Fruit fly (Drosophila melanogaster) whole organism, wandering third instar larva: Measurements from ENCODE around the gene CG10874.

Source experiments
- Abd-B ChIP-seq: fragments of >200 bp; optimal IDR thresholded peaks from 2 replicates; lab custom pipeline; 2017; ENCODE audit warnings: missing biosample characterization, missing genetic modification characterization
- CG32264 ChIP-seq: fragments of 200-800 bp; sonication (Bioruptor generic); optimal IDR thresholded peaks from 2 replicates; lab custom pipeline; 2016; ENCODE audit warnings: missing biosample characterization, missing genetic modification characterization
- CrebA ChIP-seq: fragments of 200-800 bp; sonication (Bioruptor generic); optimal IDR thresholded peaks from 2 replicates; lab custom pipeline; 2016; ENCODE audit warnings: missing biosample characterization, mild to moderate bottlenecking, missing genetic modification characterization, borderline replicate concordance
- Dfd ChIP-seq: fragments of >200 bp; optimal IDR thresholded peaks from 2 replicates; lab custom pipeline; 2017; ENCODE audit warnings: missing biosample characterization, missing genetic modification characterization
- Dif ChIP-seq: fragments of 200-275, 200-300 bp; sonication (Bioruptor generic); optimal IDR thresholded peaks from 2 replicates; lab custom pipeline; 2018; ENCODE audit warnings: missing biosample characterization, missing genetic modification characterization; ENCODE audit not compliant: partially characterized antibody
- GATAd ChIP-seq: sonication (Bioruptor generic); optimal IDR thresholded peaks from 2 replicates; lab custom pipeline; 2016; ENCODE audit warnings: missing biosample characterization, missing genetic modification characterization
- HLH106 ChIP-seq: fragments of 200-800 bp; optimal IDR thresholded peaks from 3 replicates; lab custom pipeline; 2019; ENCODE audit warnings: missing biosample characterization, mild to moderate bottlenecking, missing genetic modification characterization, moderate library complexity
- Hnf4 ChIP-seq: fragments of 200-800 bp; sonication (Bioruptor generic); optimal IDR thresholded peaks from 2 replicates; lab custom pipeline; 2016; ENCODE audit warnings: missing biosample characterization, mild to moderate bottlenecking, missing genetic modification characterization
- Hr78 ChIP-seq: fragments of >200 bp; optimal IDR thresholded peaks from 2 replicates; lab custom pipeline; 2017; ENCODE audit warnings: missing biosample characterization, missing genetic modification characterization
- Hr83 ChIP-seq: fragments of 200-300 bp; sonication (Bioruptor generic); optimal IDR thresholded peaks from 2 replicates; lab custom pipeline; 2016; ENCODE audit warnings: missing biosample characterization, mild to moderate bottlenecking, missing genetic modification characterization, moderate library complexity; ENCODE audit not compliant: poor library complexity, severe bottlenecking
- Jra ChIP-seq: sonication (Bioruptor generic); optimal IDR thresholded peaks from 2 replicates; lab custom pipeline; 2016; ENCODE audit warnings: missing biosample characterization, missing genetic modification characterization
- Mio ChIP-seq: sonication (Bioruptor generic); optimal IDR thresholded peaks from 2 replicates; lab custom pipeline; 2016; ENCODE audit warnings: missing biosample characterization, missing genetic modification characterization
- Myc ChIP-seq: fragments of >200 bp; optimal IDR thresholded peaks from 2 replicates; lab custom pipeline; 2017
- N ChIP-seq: fragments of >200 bp; optimal IDR thresholded peaks from 2 replicates; lab custom pipeline; 2018; ENCODE audit warnings: missing biosample characterization, missing external identifiers, missing genetic modification characterization
- OdsH ChIP-seq: fragments of 200-800 bp; sonication (Bioruptor generic); optimal IDR thresholded peaks from 2 replicates; lab custom pipeline; 2016; ENCODE audit warnings: missing biosample characterization, mild to moderate bottlenecking, missing genetic modification characterization
- Rel ChIP-seq, 2 experiments: fragments of 200-800 bp; sonication (Bioruptor generic) in 1 of 2; optimal IDR thresholded peaks; 2 replicates in 1 of 2; 3 replicates in 1 of 2; lab custom pipeline; 2016 to 2019; ENCODE audit warnings: mild to moderate bottlenecking in 2 of 2, missing biosample characterization in 2 of 2, missing genetic modification characterization in 2 of 2, moderate library complexity in 1 of 2
- Sp1 ChIP-seq: fragments of 200-800 bp; sonication (Bioruptor generic); optimal IDR thresholded peaks from 3 replicates; lab custom pipeline; 2019; ENCODE audit warnings: missing biosample characterization, mild to moderate bottlenecking, missing genetic modification characterization, moderate library complexity
- Vsx2 ChIP-seq: fragments of 200-300, 225-300 bp; sonication (Bioruptor generic); optimal IDR thresholded peaks from 2 replicates; lab custom pipeline; 2018; ENCODE audit warnings: missing biosample characterization, missing genetic modification characterization; ENCODE audit not compliant: partially characterized antibody
- br ChIP-seq: fragments of 200-800 bp; sonication (Bioruptor generic); optimal IDR thresholded peaks from 2 replicates; lab custom pipeline; 2016; ENCODE audit warnings: missing biosample characterization, missing genetic modification characterization
- brk ChIP-seq: fragments of 200-800 bp; sonication (Bioruptor generic); optimal IDR thresholded peaks from 2 replicates; lab custom pipeline; 2016; ENCODE audit warnings: missing biosample characterization, mild to moderate bottlenecking, missing genetic modification characterization
- dl ChIP-seq, 2 experiments: fragments of 175-275, 200-275 bp in 1 of 2; fragments of 200-275 bp in 1 of 2; sonication (Bioruptor generic); optimal IDR thresholded peaks; lab custom pipeline; 2018; ENCODE audit warnings: mild to moderate bottlenecking in 2 of 2, missing biosample characterization in 2 of 2, missing genetic modification characterization in 2 of 2, moderate library complexity in 2 of 2; ENCODE audit not compliant: partially characterized antibody in 2 of 2, insufficient read depth in 1 of 2
- dsf ChIP-seq: sonication (Bioruptor generic); optimal IDR thresholded peaks from 2 replicates; lab custom pipeline; 2016; ENCODE audit warnings: missing biosample characterization, missing genetic modification characterization, borderline replicate concordance
- ey ChIP-seq: fragments of 200-800 bp; sonication (Bioruptor generic); optimal IDR thresholded peaks from 2 replicates; lab custom pipeline; 2016; ENCODE audit warnings: missing biosample characterization, missing genetic modification characterization
- foxo ChIP-seq, 2 experiments: fragments of 200-800 bp; sonication (Bioruptor generic); optimal IDR thresholded peaks; 2 replicates in 1 of 2; 3 replicates in 1 of 2; lab custom pipeline; 2016 to 2017; ENCODE audit warnings: missing biosample characterization in 2 of 2, missing genetic modification characterization in 2 of 2
- fru ChIP-seq: fragments of 200-800 bp; sonication (Bioruptor generic); optimal IDR thresholded peaks from 3 replicates; lab custom pipeline; 2016; ENCODE audit warnings: missing biosample characterization, mild to moderate bottlenecking, missing genetic modification characterization
- h ChIP-seq: fragments of 200-800 bp; sonication (Bioruptor generic); optimal IDR thresholded peaks from 3 replicates; lab custom pipeline; 2016; ENCODE audit warnings: missing biosample characterization, mild to moderate bottlenecking, missing genetic modification characterization
- jim ChIP-seq: fragments of 175-275, 200-325 bp; sonication (Bioruptor generic); optimal IDR thresholded peaks from 2 replicates; lab custom pipeline; 2016; ENCODE audit warnings: missing biosample characterization, mild to moderate bottlenecking, missing genetic modification characterization
- pan ChIP-seq: fragments of >200 bp; optimal IDR thresholded peaks from 2 replicates; lab custom pipeline; 2017
- psq ChIP-seq: fragments of 200-800 bp; sonication (Bioruptor generic); optimal IDR thresholded peaks from 3 replicates; lab custom pipeline; 2017; ENCODE audit warnings: missing biosample characterization, mild to moderate bottlenecking, missing genetic modification characterization, moderate library complexity
- rgr ChIP-seq: fragments of 200-800 bp; sonication (Bioruptor generic); optimal IDR thresholded peaks from 3 replicates; lab custom pipeline; 2016; ENCODE audit warnings: missing biosample characterization, mild to moderate bottlenecking, missing genetic modification characterization
- sage ChIP-seq: fragments of 200-800 bp; sonication (Bioruptor generic); optimal IDR thresholded peaks from 2 replicates; lab custom pipeline; 2016; ENCODE audit warnings: missing biosample characterization, mild to moderate bottlenecking, missing genetic modification characterization
- sv ChIP-seq: fragments of 200-800 bp; sonication (Bioruptor generic); optimal IDR thresholded peaks from 3 replicates; lab custom pipeline; 2016; ENCODE audit warnings: missing biosample characterization, missing genetic modification characterization
- tai ChIP-seq: sonication (Bioruptor generic); optimal IDR thresholded peaks from 2 replicates; lab custom pipeline; 2016; ENCODE audit warnings: missing biosample characterization, missing genetic modification characterization
- usp ChIP-seq: fragments of >200 bp; optimal IDR thresholded peaks from 2 replicates; lab custom pipeline; 2017; ENCODE audit warnings: missing biosample characterization, missing genetic modification characterization
- woc ChIP-seq: sonication (Bioruptor generic); optimal IDR thresholded peaks from 2 replicates; lab custom pipeline; 2016; ENCODE audit warnings: missing biosample characterization, mild to moderate bottlenecking, missing genetic modification characterization

The CG10874 gene

dm6 chr2L:2209002-2209401, 16.8 kb upstream of the CG10874 start, which contains the start of gene CG33124:
Gene CG33124 (minus strand): TSS chr2L:2209102.
- TF ChIP-seq Dif (GFP tag; lab: Kevin White, UChicago) = no peak
- no peak for TF ChIP-seq N
- no peak for TF ChIP-seq fru (GFP tag; lab: Kevin White, UChicago)
- TF ChIP-seq Hnf4 (GFP tag; lab: Kevin White, UChicago) = no peak
- no peak for TF ChIP-seq CG32264
- no peak for TF ChIP-seq OdsH (GFP tag; lab: Kevin White, UChicago)
- no peak for TF ChIP-seq Abd-B (GFP tag; lab: Kevin White, UChicago)
- TF ChIP-seq CrebA = no peak
- no peak for TF ChIP-seq psq (GFP tag; lab: Kevin White, UChicago)
- no peak for TF ChIP-seq Vsx2 (GFP tag; lab: Kevin White, UChicago)
- TF ChIP-seq dsf (GFP tag; lab: Kevin White, UChicago) = no peak
- TF ChIP-seq Mio (GFP tag; lab: Kevin White, UChicago) = no peak
- TF ChIP-seq rgr (GFP tag; lab: Kevin White, UChicago) = no peak
- no peak for TF ChIP-seq Hr78 (GFP tag; lab: Kevin White, UChicago)
- no peak for TF ChIP-seq tai
- TF ChIP-seq dl (GFP tag; optimal IDR thresholded peaks at IDR 0.05; lab: Kevin White, UChicago; ENCODE audit: insufficient read depth in 1 of 2, partially characterized antibody in 2 of 2) = no peak
- no peak for TF ChIP-seq sv

DNA sequence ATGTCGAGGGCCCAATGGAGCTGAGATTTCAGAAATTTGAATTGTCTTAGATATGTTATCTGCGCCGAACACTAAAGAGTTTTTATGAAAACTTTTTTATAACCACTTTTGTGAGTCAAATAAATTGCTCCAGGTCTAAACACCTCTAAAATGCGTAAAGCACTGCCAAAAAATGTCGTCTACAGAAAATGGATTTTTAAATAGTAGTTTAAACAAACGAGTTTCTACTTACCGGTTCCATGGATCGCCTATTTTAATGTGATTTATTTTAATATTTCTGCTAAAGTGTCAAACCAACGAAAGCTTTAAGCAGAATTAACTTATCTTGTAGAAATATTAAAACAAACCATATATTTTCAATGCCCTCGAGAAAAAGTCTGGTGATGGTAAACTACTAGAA, 13.9 kb upstream of the CG10874 start, which contains the start of gene CG31668:
CG31668 (minus strand) TSS at position 101 of the 400 bp plus-strand sequence.
- no peak for TF ChIP-seq N
- no peak for TF ChIP-seq brk (GFP tag; lab: Kevin White, UChicago)
- TF ChIP-seq Myc = no peak
- no peak for TF ChIP-seq Hr83
- no peak for TF ChIP-seq Hr78 (GFP tag; lab: Kevin White, UChicago)
- TF ChIP-seq h (GFP tag; lab: Kevin White, UChicago) = no peak
- no peak for TF ChIP-seq rgr (GFP tag; lab: Kevin White, UChicago)
- TF ChIP-seq pan = no peak

DNA sequence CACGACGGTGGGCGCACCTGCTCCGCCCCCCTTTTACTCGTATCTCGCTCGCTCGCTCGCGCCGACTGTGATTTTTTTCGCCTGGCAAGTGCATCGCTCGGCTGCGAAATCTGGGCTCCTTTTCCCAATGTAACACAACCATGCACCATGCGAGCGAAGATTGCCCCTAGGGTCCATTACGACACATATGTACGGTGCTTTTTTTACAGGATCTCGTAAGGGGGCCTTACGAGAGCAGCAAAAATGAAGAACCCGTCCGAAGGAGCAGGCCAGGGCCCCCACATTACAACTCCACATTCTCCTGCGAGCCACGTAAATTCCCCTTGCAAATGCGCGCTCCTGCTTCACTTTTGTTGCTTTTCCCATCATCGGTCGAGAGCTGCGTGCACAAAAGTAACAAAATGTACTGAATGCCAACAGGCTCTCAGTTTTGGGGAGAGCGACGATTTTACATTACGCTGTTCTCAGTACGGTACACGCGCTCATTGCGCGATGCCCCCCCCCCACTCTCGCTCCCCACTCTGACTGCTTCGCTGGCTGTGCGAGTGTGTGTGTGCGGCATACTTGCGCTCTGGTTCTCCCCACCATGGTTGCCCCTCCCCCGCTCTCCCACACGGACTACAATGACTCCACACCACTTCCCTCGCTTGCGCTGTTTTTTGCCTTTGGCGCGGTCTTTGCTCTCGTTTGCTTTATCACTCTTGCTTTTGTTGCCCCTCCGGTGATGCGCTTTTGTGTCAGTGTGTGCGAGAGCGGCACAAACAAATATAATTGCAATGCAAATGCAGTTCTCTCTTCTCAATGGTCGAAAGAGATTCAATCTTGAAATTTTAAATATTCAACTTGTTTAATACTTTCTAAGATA, 10.9 kb upstream of the CG10874 start:
- TF ChIP-seq ey (GFP tag; lab: Kevin White, UChicago) (peak; percentile 27), sage (GFP tag; lab: Kevin White, UChicago) (peak; percentile 60), br (GFP tag; lab: Kevin White, UChicago) (peak; percentile 46), h (GFP tag; lab: Kevin White, UChicago) (peak; percentile 78), fru (GFP tag; lab: Kevin White, UChicago) (peak; percentile 91), CrebA (peak; percentile 50), woc (GFP tag; lab: Kevin White, UChicago) (no peak), Vsx2 (GFP tag; lab: Kevin White, UChicago) (peak; percentile 77), Abd-B (GFP tag; lab: Kevin White, UChicago) (no peak), Hr83 (peak; percentile 78), Sp1 (GFP tag; lab: Kevin White, UChicago) (peak; percentile 26), Rel (GFP tag; optimal IDR thresholded peaks at IDR 0.05; lab: Kevin White, UChicago) (peak; percentile 42), Rel (tag; optimal IDR thresholded peaks at IDR 0.05; lab: Kevin White, UChicago) (peak; percentile 95), jim (GFP tag; lab: Kevin White, UChicago) (peak; percentile 66), rgr (GFP tag; lab: Kevin White, UChicago) (peak; percentile 66), Jra (GFP tag; lab: Kevin White, UChicago) (peak; percentile 64), HLH106 (tag; lab: Kevin White, UChicago) (peak; percentile 10), Myc (no peak), Dfd (GFP tag; lab: Kevin White, UChicago) (no peak), GATAd (GFP tag; lab: Kevin White, UChicago) (no peak), tai (peak; percentile 92), Dif (GFP tag; lab: Kevin White, UChicago) (peak; percentile 93), foxo (GFP tag; optimal IDR thresholded peaks at IDR 0.05; lab: Kevin White, UChicago) (peak in 1 of 2 experiments; percentile 44), Hnf4 (GFP tag; lab: Kevin White, UChicago) (peak; percentile 37), dl (GFP tag; optimal IDR thresholded peaks at IDR 0.05; lab: Kevin White, UChicago; ENCODE audit: insufficient read depth in 1 of 2, partially characterized antibody in 2 of 2) (peak; percentile 68 to 85), psq (GFP tag; lab: Kevin White, UChicago) (peak; percentile 97), usp (no peak)
- TF ChIP-seq, all 38 proteins: peak for 20
